Fruit fly (Drosophila melanogaster) ovary, adult (tissue): ENCODE results near the gene Nprl3.

Experiments used
- CG17801 ChIP-seq: fragments of 200-800 bp; optimal IDR thresholded peaks from 2 replicates; lab custom pipeline; 2019; ENCODE audit warnings: missing biosample characterization, mild to moderate bottlenecking, missing genetic modification characterization, moderate library complexity; ENCODE audit not compliant: partially characterized antibody

The Nprl3 gene

DNA sequence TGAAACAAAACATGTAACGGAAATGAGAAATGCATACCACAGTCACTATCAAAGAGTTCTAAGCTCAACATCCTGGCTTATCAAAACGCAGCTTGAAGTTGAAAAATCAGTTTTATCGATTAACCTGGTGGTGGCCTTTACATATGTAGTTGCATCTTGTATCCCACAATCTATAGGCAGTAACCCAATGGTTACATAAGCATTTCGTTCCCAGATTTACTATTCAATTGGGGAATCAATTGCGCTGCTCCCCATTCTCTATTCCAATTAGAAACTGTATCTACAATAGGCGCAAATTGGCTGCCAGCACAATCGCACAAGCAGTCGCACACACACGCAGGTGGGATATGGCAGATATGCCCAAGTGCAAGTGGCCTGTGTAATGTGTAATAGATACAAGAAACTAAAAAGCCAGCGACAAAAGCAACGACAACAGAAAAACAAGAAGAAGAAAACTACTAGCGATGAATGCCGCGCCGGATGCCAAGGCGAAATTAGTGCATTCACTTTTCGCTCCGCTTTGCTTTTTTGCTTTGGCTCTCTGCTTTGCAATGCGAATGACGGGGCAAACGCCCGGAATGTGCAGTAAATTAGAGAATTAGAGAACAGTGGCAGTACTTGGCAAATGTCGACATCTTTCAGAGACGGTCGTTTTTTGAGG lies 4.1 kb upstream of the Nprl3 start:
- peak; percentile 28 for TF ChIP-seq CG17801 (GFP tag; lab: Kevin White, UChicago)

DNA sequence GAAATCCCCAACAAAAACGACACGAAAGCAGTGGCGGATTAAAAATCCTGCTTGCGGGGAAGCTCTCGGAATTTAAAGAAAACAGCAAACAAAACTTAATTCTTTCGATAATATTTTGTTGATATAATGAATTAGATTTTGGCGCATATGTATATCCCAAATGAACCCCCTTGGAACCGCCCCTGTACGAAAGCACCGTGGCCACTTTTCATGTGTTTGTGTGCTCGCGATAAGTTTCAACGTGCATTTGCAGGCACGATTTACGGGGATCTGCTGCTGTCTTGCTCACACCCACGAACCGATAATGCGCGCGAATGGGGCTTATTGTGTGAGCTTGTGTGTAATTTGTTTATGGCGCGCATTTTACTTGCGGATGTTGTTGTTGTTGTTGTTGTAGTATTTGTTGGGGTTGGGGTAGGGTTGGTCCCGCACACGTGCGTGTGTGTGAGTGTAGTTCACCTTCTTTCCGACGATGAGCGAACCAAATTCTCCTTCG lies 3.3 kb upstream of the Nprl3 start:
- TF ChIP-seq CG17801 (GFP tag; lab: Kevin White, UChicago): peak; percentile 95

DNA sequence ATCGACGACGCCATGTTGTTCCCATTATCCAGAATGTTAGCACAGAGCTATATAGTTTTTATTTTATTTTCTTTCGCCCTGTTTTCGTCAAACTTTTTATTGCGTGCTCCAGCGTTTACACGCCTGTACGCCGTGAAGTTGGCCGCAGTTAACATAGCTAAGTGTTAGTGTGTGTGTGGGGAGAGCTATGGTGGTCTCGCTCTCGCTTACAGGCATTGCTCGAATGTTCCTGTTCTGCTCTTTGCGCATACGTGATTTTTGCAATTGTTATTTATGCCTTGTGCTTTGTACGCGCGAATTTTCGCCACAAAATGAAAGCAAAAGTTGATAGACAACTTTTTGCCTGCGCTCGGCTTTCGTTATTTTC lies 2.3 kb upstream of the Nprl3 start:
- TF ChIP-seq CG17801 (GFP tag; lab: Kevin White, UChicago): no peak

DNA sequence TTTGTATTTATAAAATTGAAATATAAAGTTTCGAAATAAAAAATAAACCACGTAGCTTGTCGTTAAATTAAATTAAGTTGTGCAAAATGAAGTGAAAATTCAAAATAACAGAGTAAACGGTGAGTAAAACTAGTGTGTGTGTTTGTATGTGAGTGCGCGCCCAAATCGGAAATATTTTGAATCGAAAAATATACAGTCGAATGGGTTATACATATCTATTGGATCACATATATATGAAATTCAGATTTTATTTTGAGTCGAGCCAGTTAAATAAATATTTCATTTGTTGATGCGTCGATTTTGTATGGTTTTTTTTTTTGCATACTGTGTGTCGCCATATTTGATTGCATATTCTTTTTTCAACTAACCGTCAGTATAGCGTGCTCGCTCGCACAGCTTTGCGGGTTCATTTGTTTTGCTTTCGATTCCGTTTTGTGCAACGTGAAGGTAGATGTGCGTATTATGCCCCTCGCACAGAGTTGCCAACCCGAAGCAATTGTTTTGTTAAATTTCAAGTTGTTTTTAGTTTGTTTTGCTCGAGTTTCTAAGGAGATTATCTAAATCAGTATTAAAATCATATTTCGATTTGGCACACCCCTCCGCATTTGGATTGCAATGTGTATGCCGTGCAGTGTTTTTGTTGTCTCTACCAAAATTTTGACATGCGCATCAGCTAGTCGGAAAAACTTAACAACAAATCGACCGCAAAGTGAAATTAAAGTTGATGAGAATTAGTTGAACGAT lies 1.8 kb upstream of the Nprl3 start:
- no peak for TF ChIP-seq CG17801 (GFP tag; lab: Kevin White, UChicago)

dm6 chr3L:14002524-14003135 lies 950 bp upstream of the Nprl3 start:
- no peak for TF ChIP-seq CG17801 (GFP tag; lab: Kevin White, UChicago)

DNA sequence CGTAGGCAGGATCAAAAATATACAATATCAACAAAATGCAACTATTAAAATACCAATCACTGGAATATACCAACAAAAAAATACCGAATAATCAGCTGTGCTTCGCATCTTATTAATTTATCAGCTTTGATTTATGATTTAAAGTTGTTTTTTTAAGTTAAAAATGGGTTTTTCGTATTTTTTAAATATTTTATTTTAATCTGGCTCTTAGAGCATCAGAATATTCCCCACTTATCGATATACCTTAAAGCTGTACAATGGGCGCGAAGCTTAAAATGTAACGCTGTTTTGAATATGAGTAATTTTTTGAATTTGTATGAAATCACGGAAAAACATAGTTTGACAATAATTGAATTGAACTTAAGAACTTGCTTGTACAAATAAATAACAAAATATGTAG lies 2.5 kb downstream of the Nprl3 start, which contains the start of gene CG17359:
Gene CG17359 (minus strand): TSS at position 48 of the 400 bp plus-strand sequence.
- TF ChIP-seq CG17801 (GFP tag; lab: Kevin White, UChicago): no peak

DNA sequence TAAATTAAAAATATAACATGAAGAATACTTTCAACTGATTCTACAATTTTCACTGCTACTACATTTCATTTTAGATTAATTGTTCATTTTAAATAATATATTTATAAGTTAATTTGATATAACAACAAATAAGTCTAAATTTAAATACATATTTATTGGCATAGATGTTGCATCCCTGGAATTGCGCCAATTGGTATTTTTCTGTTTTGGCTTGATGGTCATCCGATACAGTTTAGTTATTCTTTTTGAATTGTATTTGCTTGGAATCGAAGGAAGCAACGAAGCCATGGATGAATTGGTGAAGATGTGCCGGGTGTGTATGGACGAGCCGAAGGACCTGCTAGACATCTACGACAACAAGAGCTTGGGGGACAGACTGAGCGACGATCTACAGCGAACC lies 4.7 kb downstream of the Nprl3 start, which contains the start of gene CG17361:
Gene CG17361 (plus strand): TSS at position 200 of the 400 bp plus-strand sequence.
- TF ChIP-seq CG17801 (GFP tag; lab: Kevin White, UChicago): no peak

DNA sequence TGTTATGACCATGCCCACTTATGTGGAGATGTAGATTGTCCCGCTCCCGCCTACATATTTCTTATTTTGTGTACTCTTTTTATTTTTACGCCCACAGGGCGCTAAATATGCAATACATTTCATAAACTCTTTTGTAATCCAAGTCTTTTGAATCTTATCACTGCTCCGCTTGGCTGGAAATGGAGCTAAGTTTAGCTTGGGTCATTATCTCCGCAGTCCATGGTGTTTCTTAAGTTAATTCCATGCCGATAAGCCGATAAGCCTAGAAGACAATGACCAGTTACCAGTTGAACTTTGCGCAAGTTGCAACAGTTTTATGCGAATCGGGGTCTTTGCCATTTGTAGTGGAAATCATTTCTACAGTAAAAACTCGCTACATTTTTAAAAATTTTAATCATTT lies 5.2 kb downstream of the Nprl3 start:
- TF ChIP-seq CG17801 (GFP tag; lab: Kevin White, UChicago): no peak

DNA sequence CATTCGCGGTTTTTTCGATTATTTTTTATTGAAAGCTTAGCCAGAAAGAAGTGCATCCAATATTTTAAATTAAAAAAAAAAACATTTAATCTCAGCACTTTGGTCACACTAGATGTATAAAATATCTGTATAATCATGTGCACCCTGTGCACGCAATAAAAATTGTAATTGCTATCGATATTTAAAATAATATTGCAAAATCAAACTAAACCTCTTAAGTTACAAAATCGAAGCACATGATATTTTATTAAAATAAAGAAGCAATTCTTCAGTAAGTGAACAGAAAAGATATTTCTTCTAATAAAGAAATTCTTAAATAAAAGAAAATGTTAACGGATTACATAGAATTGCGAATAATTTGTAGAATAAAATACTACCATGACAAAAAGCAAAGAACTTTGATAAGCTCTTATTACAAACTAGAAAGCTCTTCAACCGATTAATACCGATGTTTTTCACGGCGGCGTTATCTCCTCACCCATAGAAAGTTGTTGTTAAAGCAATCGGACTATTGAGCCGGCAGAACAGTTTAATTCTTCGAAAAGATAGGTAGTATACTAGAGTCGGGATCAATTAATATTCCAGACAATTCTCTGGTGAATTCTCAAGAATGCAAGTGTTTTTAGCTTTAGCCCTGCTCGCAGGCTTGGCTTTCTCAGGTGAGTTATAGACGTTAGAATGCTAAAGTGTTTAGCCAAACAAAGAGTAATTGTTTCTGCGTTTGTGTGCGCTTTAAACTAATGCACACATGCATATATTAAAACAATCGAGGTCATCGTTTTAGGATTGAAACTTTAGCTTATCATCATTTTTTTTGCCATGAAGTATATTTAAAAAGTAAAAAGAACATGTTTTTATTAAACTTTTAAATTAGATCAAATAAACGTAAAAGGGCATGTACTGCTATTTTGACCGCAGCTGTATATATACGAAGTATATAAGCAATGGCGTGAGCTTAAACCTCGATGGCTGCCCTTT lies 7.6 kb downstream of the Nprl3 start, which contains the start of gene CtsK1:
Gene CtsK1 (plus strand): TSS at position 490 of the 978 bp plus-strand sequence.
- TF ChIP-seq CG17801 (GFP tag; lab: Kevin White, UChicago): peak; percentile 66

DNA sequence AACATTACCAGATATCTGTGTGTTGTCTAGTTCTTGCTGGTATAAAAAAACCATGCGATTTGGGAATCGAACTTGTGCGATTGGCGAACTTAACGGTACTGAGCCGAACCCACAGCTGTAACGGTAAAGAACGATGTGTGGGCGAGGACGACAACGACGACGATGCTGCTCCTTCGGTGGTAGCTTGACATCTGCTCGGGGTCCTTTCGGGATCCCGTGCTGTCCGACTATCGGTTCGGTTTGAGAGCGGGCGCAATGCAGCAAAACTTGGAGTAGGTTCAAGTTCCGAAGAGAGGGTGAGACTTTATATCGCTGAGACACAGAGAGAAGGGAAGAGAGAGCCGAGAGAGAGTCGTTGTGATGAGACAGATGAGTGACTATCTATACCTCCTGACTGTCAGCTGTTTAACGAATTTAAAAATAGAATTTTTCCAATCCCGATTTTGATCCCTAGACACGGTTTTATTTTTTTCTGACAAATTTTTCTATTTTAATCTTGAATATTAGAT lies 8.4 kb downstream of the Nprl3 start, which contains the start of gene CG17364:
Gene CG17364 (minus strand): TSS at position 168 of the 509 bp plus-strand sequence.
- TF ChIP-seq CG17801 (GFP tag; lab: Kevin White, UChicago): no peak

- TF ChIP-seq CG17801 (GFP tag; lab: Kevin White, UChicago): no peak
Observed at dm6 chr3L:13991314-13991713, 10.4 kb downstream of the Nprl3 start.

- no peak for TF ChIP-seq CG17801 (GFP tag; lab: Kevin White, UChicago)
Observed at dm6 chr3L:13987578-13987977, 14.1 kb downstream of the Nprl3 start, which contains the start of gene CG9040. TSS of gene CG9040 (plus strand) at chr3L:13987878.

DNA sequence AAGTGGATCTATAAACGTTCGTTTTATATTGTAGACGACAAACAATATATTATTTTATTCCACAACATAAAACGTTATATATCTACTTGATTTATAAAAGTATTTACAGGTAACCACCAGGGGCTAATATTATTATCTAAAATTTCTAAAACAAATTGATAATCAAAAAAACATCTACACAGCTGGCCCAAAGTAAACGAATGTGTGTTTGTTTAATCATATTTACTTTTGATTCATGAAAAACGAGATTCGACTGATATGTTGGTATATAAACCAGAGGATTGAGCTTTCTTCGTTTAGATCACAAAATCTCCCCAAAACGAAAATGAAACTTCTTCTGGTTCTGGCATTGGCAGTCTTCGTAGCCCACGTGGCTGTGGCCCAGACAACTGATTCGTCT lies 15.3 kb downstream of the Nprl3 start, which contains the start of gene CG17362:
Gene CG17362 (plus strand): TSS at position 291 of the 400 bp plus-strand sequence.
- no peak for TF ChIP-seq CG17801 (GFP tag; lab: Kevin White, UChicago)

DNA sequence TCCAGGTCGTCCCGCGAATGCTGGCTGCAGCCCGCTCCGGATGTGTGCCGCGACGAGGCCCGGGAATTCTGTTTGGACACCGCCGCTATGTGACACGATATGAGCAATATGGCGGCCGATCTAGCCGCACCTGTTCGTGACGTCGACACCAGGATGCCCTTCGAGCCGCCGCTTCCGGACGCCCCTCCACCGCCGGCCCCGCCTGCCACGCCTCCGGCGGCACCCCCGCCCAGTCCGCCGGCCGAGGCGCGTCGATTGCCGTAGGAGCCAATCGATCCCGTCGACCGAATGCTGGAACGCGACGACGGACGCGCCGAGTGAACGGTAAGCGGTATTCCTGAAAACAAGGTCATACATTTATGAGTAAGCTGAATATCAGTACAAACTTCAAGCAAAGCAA lies 19.2 kb downstream of the Nprl3 start:
- no peak for TF ChIP-seq CG17801 (GFP tag; lab: Kevin White, UChicago)
